Fruit fly (Drosophila melanogaster) whole organism, wandering third instar larva: Measurements from ENCODE around the gene TrxT.

ENCODE experiments used
- Abd-B ChIP-seq: fragments of >200 bp; optimal IDR thresholded peaks from 2 replicates; lab custom pipeline; 2017; ENCODE audit warnings: missing biosample characterization, missing genetic modification characterization
- CG9705 ChIP-seq: fragments of 200-800 bp; sonication (Bioruptor generic); optimal IDR thresholded peaks from 2 replicates; lab custom pipeline; 2018; ENCODE audit warnings: missing biosample characterization, mild to moderate bottlenecking, missing genetic modification characterization
- Dfd ChIP-seq: fragments of >200 bp; optimal IDR thresholded peaks from 2 replicates; lab custom pipeline; 2017; ENCODE audit warnings: missing biosample characterization, missing genetic modification characterization
- Dif ChIP-seq: fragments of 200-275, 200-300 bp; sonication (Bioruptor generic); optimal IDR thresholded peaks from 2 replicates; lab custom pipeline; 2018; ENCODE audit warnings: missing biosample characterization, missing genetic modification characterization; ENCODE audit not compliant: partially characterized antibody
- GATAd ChIP-seq: sonication (Bioruptor generic); optimal IDR thresholded peaks from 2 replicates; lab custom pipeline; 2016; ENCODE audit warnings: missing biosample characterization, missing genetic modification characterization
- HLH106 ChIP-seq: fragments of 200-800 bp; optimal IDR thresholded peaks from 3 replicates; lab custom pipeline; 2019; ENCODE audit warnings: missing biosample characterization, mild to moderate bottlenecking, missing genetic modification characterization, moderate library complexity
- Hnf4 ChIP-seq: fragments of 200-800 bp; sonication (Bioruptor generic); optimal IDR thresholded peaks from 2 replicates; lab custom pipeline; 2016; ENCODE audit warnings: missing biosample characterization, mild to moderate bottlenecking, missing genetic modification characterization
- Hr78 ChIP-seq: fragments of >200 bp; optimal IDR thresholded peaks from 2 replicates; lab custom pipeline; 2017; ENCODE audit warnings: missing biosample characterization, missing genetic modification characterization
- Hr83 ChIP-seq: fragments of 200-300 bp; sonication (Bioruptor generic); optimal IDR thresholded peaks from 2 replicates; lab custom pipeline; 2016; ENCODE audit warnings: missing biosample characterization, mild to moderate bottlenecking, missing genetic modification characterization, moderate library complexity; ENCODE audit not compliant: poor library complexity, severe bottlenecking
- Jra ChIP-seq: sonication (Bioruptor generic); optimal IDR thresholded peaks from 2 replicates; lab custom pipeline; 2016; ENCODE audit warnings: missing biosample characterization, missing genetic modification characterization
- Mio ChIP-seq: sonication (Bioruptor generic); optimal IDR thresholded peaks from 2 replicates; lab custom pipeline; 2016; ENCODE audit warnings: missing biosample characterization, missing genetic modification characterization
- Myc ChIP-seq: fragments of >200 bp; optimal IDR thresholded peaks from 2 replicates; lab custom pipeline; 2017
- N ChIP-seq: fragments of >200 bp; optimal IDR thresholded peaks from 2 replicates; lab custom pipeline; 2018; ENCODE audit warnings: missing biosample characterization, missing external identifiers, missing genetic modification characterization
- OdsH ChIP-seq: fragments of 200-800 bp; sonication (Bioruptor generic); optimal IDR thresholded peaks from 2 replicates; lab custom pipeline; 2016; ENCODE audit warnings: missing biosample characterization, mild to moderate bottlenecking, missing genetic modification characterization
- Sp1 ChIP-seq: fragments of 200-800 bp; sonication (Bioruptor generic); optimal IDR thresholded peaks from 3 replicates; lab custom pipeline; 2019; ENCODE audit warnings: missing biosample characterization, mild to moderate bottlenecking, missing genetic modification characterization, moderate library complexity
- Vsx2 ChIP-seq: fragments of 200-300, 225-300 bp; sonication (Bioruptor generic); optimal IDR thresholded peaks from 2 replicates; lab custom pipeline; 2018; ENCODE audit warnings: missing biosample characterization, missing genetic modification characterization; ENCODE audit not compliant: partially characterized antibody
- br ChIP-seq: fragments of 200-800 bp; sonication (Bioruptor generic); optimal IDR thresholded peaks from 2 replicates; lab custom pipeline; 2016; ENCODE audit warnings: missing biosample characterization, missing genetic modification characterization
- brk ChIP-seq: fragments of 200-800 bp; sonication (Bioruptor generic); optimal IDR thresholded peaks from 2 replicates; lab custom pipeline; 2016; ENCODE audit warnings: missing biosample characterization, mild to moderate bottlenecking, missing genetic modification characterization
- dmrt93B ChIP-seq: fragments of 200-800 bp; sonication (Bioruptor generic); optimal IDR thresholded peaks from 2 replicates; lab custom pipeline; 2018; ENCODE audit warnings: missing biosample characterization, mild to moderate bottlenecking, missing genetic modification characterization
- ey ChIP-seq: fragments of 200-800 bp; sonication (Bioruptor generic); optimal IDR thresholded peaks from 2 replicates; lab custom pipeline; 2016; ENCODE audit warnings: missing biosample characterization, missing genetic modification characterization
- foxo ChIP-seq, 2 experiments: fragments of 200-800 bp; sonication (Bioruptor generic); optimal IDR thresholded peaks; 2 replicates in 1 of 2; 3 replicates in 1 of 2; lab custom pipeline; 2016 to 2017; ENCODE audit warnings: missing biosample characterization in 2 of 2, missing genetic modification characterization in 2 of 2
- fru ChIP-seq: fragments of 200-800 bp; sonication (Bioruptor generic); optimal IDR thresholded peaks from 3 replicates; lab custom pipeline; 2016; ENCODE audit warnings: missing biosample characterization, mild to moderate bottlenecking, missing genetic modification characterization
- h ChIP-seq: fragments of 200-800 bp; sonication (Bioruptor generic); optimal IDR thresholded peaks from 3 replicates; lab custom pipeline; 2016; ENCODE audit warnings: missing biosample characterization, mild to moderate bottlenecking, missing genetic modification characterization
- lola ChIP-seq: fragments of >200 bp; optimal IDR thresholded peaks from 2 replicates; lab custom pipeline; 2017; ENCODE audit warnings: missing biosample characterization, missing genetic modification characterization
- pan ChIP-seq: fragments of >200 bp; optimal IDR thresholded peaks from 2 replicates; lab custom pipeline; 2017
- psq ChIP-seq: fragments of 200-800 bp; sonication (Bioruptor generic); optimal IDR thresholded peaks from 3 replicates; lab custom pipeline; 2017; ENCODE audit warnings: missing biosample characterization, mild to moderate bottlenecking, missing genetic modification characterization, moderate library complexity
- rgr ChIP-seq: fragments of 200-800 bp; sonication (Bioruptor generic); optimal IDR thresholded peaks from 3 replicates; lab custom pipeline; 2016; ENCODE audit warnings: missing biosample characterization, mild to moderate bottlenecking, missing genetic modification characterization
- sage ChIP-seq: fragments of 200-800 bp; sonication (Bioruptor generic); optimal IDR thresholded peaks from 2 replicates; lab custom pipeline; 2016; ENCODE audit warnings: missing biosample characterization, mild to moderate bottlenecking, missing genetic modification characterization
- usp ChIP-seq: fragments of >200 bp; optimal IDR thresholded peaks from 2 replicates; lab custom pipeline; 2017; ENCODE audit warnings: missing biosample characterization, missing genetic modification characterization

TrxT gene

dm6 chrX:5311838-5312339 is at the start of gene TrxT, which contains the start of gene dhd:
Gene TrxT (minus strand): TSS chrX:5311888.
Gene dhd (plus strand): TSS chrX:5312171.
- TF ChIP-seq Hr83 (peak; percentile 43), psq (no peak), HLH106 (peak; percentile 35), Myc (lab: Kevin White, UChicago) (peak; percentile 32), dmrt93B (peak; percentile 29), ey (no peak), GATAd (no peak), Sp1 (GFP tag; lab: Kevin White, UChicago) (peak; percentile 34)

dm6 chrX:5358813-5359212 is 47.1 kb upstream of the TrxT start:
- TF ChIP-seq fru (GFP tag; lab: Kevin White, UChicago) = no peak
- no peak for TF ChIP-seq Myc (lab: Kevin White, UChicago)
- TF ChIP-seq pan (lab: Kevin White, UChicago) = no peak
- TF ChIP-seq Hr83 = no peak
- TF ChIP-seq sage (GFP tag; lab: Kevin White, UChicago) = no peak
- no peak for TF ChIP-seq Dfd (GFP tag; lab: Kevin White, UChicago)
- TF ChIP-seq CG9705 = no peak
- TF ChIP-seq Mio = no peak
- no peak for TF ChIP-seq psq

- TF ChIP-seq br (GFP tag; lab: Kevin White, UChicago) (no peak), Hnf4 (GFP tag; lab: Kevin White, UChicago) (no peak), N (GFP tag; lab: Kevin White, UChicago) (no peak), Dif (GFP tag; lab: Kevin White, UChicago) (no peak), usp (GFP tag; lab: Kevin White, UChicago) (no peak)
Observed at dm6 chrX:5357035-5357434, 45.3 kb upstream of the TrxT start.

- TF ChIP-seq Hr78 (GFP tag; lab: Kevin White, UChicago) (no peak), Mio (no peak), Dfd (GFP tag; lab: Kevin White, UChicago) (peak; percentile 56), Myc (lab: Kevin White, UChicago) (no peak), Sp1 (GFP tag; lab: Kevin White, UChicago) (no peak), Abd-B (GFP tag; lab: Kevin White, UChicago) (no peak), HLH106 (no peak)
Observed at dm6 chrX:5349899-5350575, 38.3 kb upstream of the TrxT start.

dm6 chrX:5339970-5340369 is 28.3 kb upstream of the TrxT start, which contains the start of gene SK:
Gene SK (plus strand): TSS chrX:5340236.
- no peak for TF ChIP-seq Jra (GFP tag; lab: Kevin White, UChicago)
- TF ChIP-seq Dif (GFP tag; lab: Kevin White, UChicago) = peak; percentile 8
- TF ChIP-seq, all 38 proteins: peak for 1

dm6 chrX:5338435-5338834 is 26.7 kb upstream of the TrxT start:
- TF ChIP-seq brk (GFP tag; lab: Kevin White, UChicago) (no peak), Sp1 (GFP tag; lab: Kevin White, UChicago) (no peak), Jra (GFP tag; lab: Kevin White, UChicago) (no peak), dmrt93B (no peak)

dm6 chrX:5337316-5337715 is 25.6 kb upstream of the TrxT start:
- TF ChIP-seq dmrt93B (no peak), foxo (GFP tag; optimal IDR thresholded peaks at IDR 0.05; lab: Kevin White, UChicago) (no peak), Abd-B (GFP tag; lab: Kevin White, UChicago) (no peak), Hnf4 (GFP tag; lab: Kevin White, UChicago) (no peak), Hr83 (no peak), br (GFP tag; lab: Kevin White, UChicago) (no peak), pan (lab: Kevin White, UChicago) (no peak), brk (GFP tag; lab: Kevin White, UChicago) (no peak)
- TF ChIP-seq, all 38 proteins: peak for 0

- TF ChIP-seq usp (GFP tag; lab: Kevin White, UChicago) = no peak
- peak; percentile 92 for TF ChIP-seq Dfd (GFP tag; lab: Kevin White, UChicago)
- peak; percentile 61 for TF ChIP-seq h (GFP tag; lab: Kevin White, UChicago)
- TF ChIP-seq OdsH (GFP tag; lab: Kevin White, UChicago) = peak; percentile 26
- no peak for TF ChIP-seq lola (GFP tag; lab: Kevin White, UChicago)
- TF ChIP-seq foxo (GFP tag; optimal IDR thresholded peaks at IDR 0.05; lab: Kevin White, UChicago) = no peak
- no peak for TF ChIP-seq Vsx2 (GFP tag; lab: Kevin White, UChicago)
- TF ChIP-seq rgr (GFP tag; lab: Kevin White, UChicago) = peak; percentile 33
- no peak for TF ChIP-seq Hr83
- TF ChIP-seq br (GFP tag; lab: Kevin White, UChicago) = peak; percentile 64
- peak; percentile 33 for TF ChIP-seq psq
- TF ChIP-seq Abd-B (GFP tag; lab: Kevin White, UChicago) = no peak
- TF ChIP-seq Hnf4 (GFP tag; lab: Kevin White, UChicago) = no peak
- peak; percentile 80 for TF ChIP-seq CG9705
- TF ChIP-seq Sp1 (GFP tag; lab: Kevin White, UChicago) = peak; percentile 76
- peak; percentile 76 for TF ChIP-seq HLH106
- peak; percentile 83 for TF ChIP-seq dmrt93B
Observed at dm6 chrX:5336722-5337121, 25.0 kb upstream of the TrxT start.
